Fruit fly (Drosophila melanogaster): ENCODE results near the gene Poxm.

Poxm gene

dm6 chr3R:8340675-8341275 lies 7.2 kb upstream of the Poxm start, which contains the start of the genes COX7A and Arl2:
COX7A (minus strand) TSS chr3R:8341043.
Arl2 (plus strand) TSS chr3R:8341100.
- no peak for TF ChIP-seq dac (GFP tag; optimal IDR thresholded peaks at IDR 0.05)
- peak; percentile 37 for TF ChIP-seq Eip78C (GFP tag)
- peak; percentile 8 for TF ChIP-seq fkh (GFP tag; optimal IDR thresholded peaks at IDR 0.05)
- no peak for TF ChIP-seq CG6854 (GFP tag; optimal IDR thresholded peaks at IDR 0.05)
- TF ChIP-seq achi (GFP tag; optimal IDR thresholded peaks at IDR 0.05) = peak; percentile 99
- TF ChIP-seq pdm3 (GFP tag; optimal IDR thresholded peaks at IDR 0.05) = no peak
- TF ChIP-seq CG6792 (GFP tag; optimal IDR thresholded peaks at IDR 0.05) = no peak
- no peak for TF ChIP-seq CG4318 (GFP tag; optimal IDR thresholded peaks at IDR 0.05)
- TF ChIP-seq spab (GFP tag; optimal IDR thresholded peaks at IDR 0.05) = no peak
- TF ChIP-seq CG34406 (GFP tag; optimal IDR thresholded peaks at IDR 0.05) = no peak
- no peak for TF ChIP-seq CG8319 (GFP tag; optimal IDR thresholded peaks at IDR 0.05)
- no peak for TF ChIP-seq CG11902 (GFP tag; optimal IDR thresholded peaks at IDR 0.05)
- no peak for TF ChIP-seq Eip93F (GFP tag; optimal IDR thresholded peaks at IDR 0.05)
- TF ChIP-seq salr (GFP tag; optimal IDR thresholded peaks at IDR 0.05) = no peak
- TF ChIP-seq Hr4 (GFP tag; optimal IDR thresholded peaks at IDR 0.05) = no peak
- no peak for TF ChIP-seq Ets96B (tag; optimal IDR thresholded peaks at IDR 0.05)

DNA sequence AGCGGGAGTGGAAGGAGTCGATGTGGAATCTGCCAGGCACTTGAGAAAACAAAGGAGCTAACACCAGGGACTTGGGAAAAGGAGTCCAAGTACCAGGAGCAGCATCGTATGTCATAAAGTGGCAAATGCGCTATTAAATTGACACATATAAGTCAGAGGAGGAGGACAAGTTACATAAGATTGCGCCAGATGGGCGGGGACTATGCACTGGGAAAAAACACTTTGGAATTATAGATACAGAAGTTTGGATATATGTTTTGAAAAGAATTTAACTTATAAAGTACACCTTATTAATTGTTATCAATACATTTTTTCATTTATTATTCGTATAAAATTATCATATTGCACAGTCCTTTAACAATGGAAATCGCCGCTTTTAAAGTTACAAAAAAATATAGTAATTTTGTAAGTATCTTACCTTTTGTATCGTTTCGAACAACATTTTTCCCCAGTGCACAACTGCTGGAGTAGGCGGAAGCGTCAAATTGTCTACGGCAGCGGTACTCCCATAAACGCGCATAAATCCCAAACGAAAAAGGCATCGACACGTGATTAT lies 2.5 kb upstream of the Poxm start:
- TF ChIP-seq Eip78C (GFP tag) (peak; percentile 11), CG11294 (GFP tag; IDR thresholded peaks at IDR 0.05) (no peak), fd85E (GFP tag; optimal IDR thresholded peaks at IDR 0.05) (no peak)

- peak; percentile 8 for TF ChIP-seq Eip78C (GFP tag)
- no peak for TF ChIP-seq CG7368 (GFP tag; optimal IDR thresholded peaks at IDR 0.05)
Measured at dm6 chr3R:8334982-8335381, 1.4 kb upstream of the Poxm start.

DNA sequence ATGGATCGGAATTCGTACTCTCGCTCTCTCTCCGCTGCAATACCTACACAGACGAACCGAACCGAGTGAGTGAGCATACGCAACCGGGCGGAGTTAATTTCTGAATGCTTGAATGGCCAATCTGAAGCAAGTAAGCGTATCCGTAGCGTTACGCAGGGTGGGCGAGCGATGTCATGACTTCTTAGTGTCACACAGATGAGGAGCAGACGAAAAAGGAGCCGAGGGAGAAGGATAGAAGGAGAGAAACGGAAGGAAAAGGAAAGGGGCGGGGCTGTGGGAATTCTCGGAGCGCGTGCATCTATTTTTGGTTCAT lies 835 bp upstream of the Poxm start:
- TF ChIP-seq esn (GFP tag; optimal IDR thresholded peaks at IDR 0.05) (no peak), Lpt (GFP tag; optimal IDR thresholded peaks at IDR 0.05) (no peak), CG16779 (tag; optimal IDR thresholded peaks at IDR 0.05) (no peak), Smox (GFP tag; optimal IDR thresholded peaks at IDR 0.05) (no peak), Sox102F (GFP tag; optimal IDR thresholded peaks at IDR 0.05) (no peak)

DNA sequence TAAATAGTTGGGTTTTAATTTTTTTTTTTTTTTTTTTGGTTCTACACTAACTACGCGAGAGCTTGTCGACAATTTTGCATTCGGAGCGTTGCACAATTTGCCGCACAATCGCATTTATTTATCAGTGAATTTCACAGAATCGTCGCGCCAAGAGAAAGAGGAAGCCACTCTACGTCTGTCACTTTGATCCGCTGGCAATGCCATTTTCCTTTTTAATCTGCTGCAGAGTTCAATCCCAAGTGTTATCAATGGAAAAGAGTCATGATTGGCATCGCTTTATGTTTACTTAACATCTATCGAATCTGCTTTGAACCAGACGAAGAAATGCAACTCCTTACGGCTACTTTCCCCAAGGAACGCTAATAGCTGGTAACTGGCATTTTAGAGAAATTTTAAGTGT lies 4.0 kb downstream of the Poxm start:
- peak; percentile 54 for TF ChIP-seq dsx (GFP tag; optimal IDR thresholded peaks at IDR 0.05; ENCODE audit: poor library complexity, severe bottlenecking)
- TF ChIP-seq svp (GFP tag) = peak; percentile 99
- TF ChIP-seq CG6854 (GFP tag; optimal IDR thresholded peaks at IDR 0.05) = no peak
- TF ChIP-seq ss (GFP tag; optimal IDR thresholded peaks at IDR 0.05) = no peak

DNA sequence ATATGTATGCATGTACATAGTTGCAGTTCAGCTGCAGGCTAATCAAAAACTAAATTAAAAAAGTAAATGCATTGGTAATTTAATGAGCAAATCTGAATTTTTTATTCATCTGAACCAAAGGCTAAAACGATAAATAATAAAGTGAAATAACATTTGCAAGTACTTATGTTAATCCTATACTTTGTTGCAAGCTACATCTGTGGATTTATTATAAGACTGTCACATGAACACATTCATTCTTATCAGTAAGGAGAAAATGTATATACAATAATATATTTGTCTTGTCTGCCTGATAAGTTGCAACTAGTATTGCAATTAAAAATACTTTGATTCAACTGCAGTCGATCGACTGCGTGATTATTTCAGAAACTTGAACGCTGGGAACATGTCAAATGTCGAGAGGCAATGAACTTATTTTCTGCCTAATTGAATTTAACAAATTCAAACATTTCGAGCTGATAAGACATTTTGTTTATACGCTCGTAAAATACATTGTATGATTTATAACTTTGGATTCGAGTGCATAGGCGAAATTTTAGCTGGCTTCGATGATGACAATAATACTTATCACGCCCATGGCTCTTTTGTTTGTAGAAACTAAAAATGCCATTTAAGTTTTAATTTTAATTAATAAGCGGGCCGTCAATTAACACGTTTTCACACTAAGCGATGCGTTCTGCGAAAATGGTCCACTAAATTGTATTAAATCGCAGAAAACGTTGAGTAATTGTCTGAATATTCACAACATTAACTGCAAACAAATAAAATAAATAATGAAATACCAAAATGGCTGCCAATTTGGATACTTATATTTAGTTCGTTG lies 5.4 kb downstream of the Poxm start:
- no peak for TF ChIP-seq Lpt (GFP tag; optimal IDR thresholded peaks at IDR 0.05)
- peak; percentile 62 for TF ChIP-seq svp (GFP tag)
- TF ChIP-seq dsx (GFP tag; optimal IDR thresholded peaks at IDR 0.05; ENCODE audit: poor library complexity, severe bottlenecking) = peak; percentile 93

- TF ChIP-seq CG3919 (GFP tag; optimal IDR thresholded peaks at IDR 0.05) (no peak), fkh (GFP tag; optimal IDR thresholded peaks at IDR 0.05) (peak; percentile 33), CG31627 (GFP tag; optimal IDR thresholded peaks at IDR 0.05) (no peak)
Measured at dm6 chr3R:8326884-8327283, 6.7 kb downstream of the Poxm start.

Measured in whole organism, prepupa.